Worm (Caenorhabditis elegans) whole organism, midembryonic: ENCODE measurements around the gene C03A3.9.

ENCODE experiments used
- med-1 ChIP-seq: sonication (generic microtip); optimal IDR thresholded peaks from 2 replicates; lab custom pipeline; 2017; ENCODE audit warnings: missing genetic modification characterization, mild to moderate bottlenecking, missing compliant biosample characterization, antibody characterized with exemption, missing genetic modification reagents; ENCODE audit not compliant: insufficient read depth
- ref-1 ChIP-seq: fragments of 200-800 bp; sonication (Bioruptor generic); conservative IDR thresholded peaks from 2 replicates; pipeline ENCODE4 v1.3.6; 2022; ENCODE audit warnings: missing genetic modification reagents, missing genetic modification characterization, missing compliant biosample characterization
- ztf-23 ChIP-seq: fragments of 200-800 bp; sonication (Bioruptor generic); IDR thresholded peaks from 2 replicates; pipeline ENCODE4 v1.3.6; 2022; ENCODE audit warnings: missing genetic modification reagents, missing genetic modification characterization, missing compliant biosample characterization

DNA sequence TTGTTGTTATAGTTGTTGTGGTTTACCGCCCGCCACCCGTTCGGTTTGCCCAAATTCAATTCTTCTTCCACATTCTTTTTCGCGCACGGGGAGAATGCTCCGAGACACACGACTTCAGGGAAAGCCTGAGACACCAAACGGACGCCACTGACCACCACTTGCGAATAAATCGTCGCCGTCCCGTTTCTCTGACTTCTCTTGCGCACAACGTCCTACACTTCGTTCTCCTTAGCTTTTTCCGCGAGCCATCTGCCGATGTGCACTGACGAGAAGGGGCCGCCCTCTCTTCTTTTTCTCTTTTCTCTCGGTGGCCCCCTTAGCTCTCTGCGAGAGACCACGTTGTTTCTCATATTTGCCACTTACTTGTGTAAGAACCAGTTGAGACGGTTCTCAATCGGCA lies 9.7 kb upstream of the C03A3.9 start, which contains the start of gene C03A3.1:
- TF ChIP-seq med-1 (no peak), ztf-23 (no peak), ref-1 (no peak)
